Fruit fly (Drosophila melanogaster): ENCODE measurements around the gene Reps.

Gene Reps

DNA sequence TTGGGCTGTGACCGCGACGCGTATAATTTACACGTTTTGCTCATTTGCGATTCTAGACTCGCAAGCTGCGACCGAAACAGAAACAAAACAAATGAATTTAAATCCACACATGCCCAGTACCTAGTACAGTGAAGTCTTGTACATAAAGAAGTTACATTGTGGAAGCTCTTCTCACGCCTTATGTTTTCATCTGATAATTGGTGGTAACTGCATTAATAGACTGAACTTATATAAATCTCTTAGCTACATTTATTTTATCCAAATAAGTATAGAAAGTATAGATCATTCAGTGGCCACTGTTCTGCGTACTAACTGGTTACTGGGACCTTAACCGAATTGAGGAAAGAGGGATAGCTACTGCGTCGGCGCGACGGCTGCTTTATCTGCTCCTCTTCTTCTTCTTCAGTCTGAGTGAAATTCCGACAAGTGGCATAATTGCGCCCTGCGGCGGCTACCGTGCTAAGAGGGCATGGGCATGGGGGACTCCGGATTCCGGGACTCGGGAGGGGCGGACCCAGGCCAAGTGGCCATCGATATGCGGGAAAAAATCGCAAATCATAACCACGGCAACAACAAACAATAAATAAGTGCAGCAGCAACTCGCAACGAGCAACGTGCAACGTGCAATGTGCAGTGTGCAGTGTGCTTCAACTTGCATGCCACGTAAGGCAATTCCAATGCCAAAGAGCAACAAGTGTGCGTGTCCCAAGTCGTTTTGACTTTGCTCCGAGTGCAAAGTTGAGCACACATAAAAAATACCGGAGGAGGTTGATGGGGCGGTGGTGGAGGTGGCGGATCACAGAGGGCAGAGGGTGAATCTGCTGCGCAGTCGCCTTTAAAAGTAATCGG is 54.6 kb downstream of the Reps start (continued):
- TF ChIP-seq CG12942 (GFP tag; optimal IDR thresholded peaks at IDR 0.05) (no peak), gce (GFP tag; IDR thresholded peaks at IDR 0.05) (no peak), CG9932 (GFP tag; IDR thresholded peaks at IDR 0.05) (peak; percentile 44; the same call in 1 of the 2 replicates), HLH4C (GFP tag; IDR thresholded peaks at IDR 0.05; ENCODE audit: partially characterized antibody) (no peak), CG14860 (GFP tag; IDR thresholded peaks at IDR 0.05; ENCODE audit: partially characterized antibody) (no peak), TFAM (GFP tag; optimal IDR thresholded peaks at IDR 0.05) (no peak), Opbp (GFP tag; IDR thresholded peaks at IDR 0.05; ENCODE audit: partially characterized antibody) (no peak), CG43689 (GFP tag; IDR thresholded peaks at IDR 0.05) (no peak), sd (tag; optimal IDR thresholded peaks at IDR 0.05) (peak; percentile 1), CG6654 (GFP tag; optimal IDR thresholded peaks at IDR 0.05) (no peak), Meics (GFP tag; optimal IDR thresholded peaks at IDR 0.05) (no peak), grau (tag; optimal IDR thresholded peaks at IDR 0.05) (peak; percentile 41), Med (GFP tag) (peak; percentile 56), dm (GFP tag; optimal IDR thresholded peaks at IDR 0.05) (no peak), CG8089 (GFP tag; optimal IDR thresholded peaks at IDR 0.05) (no peak), MBD-R2 (GFP tag; IDR thresholded peaks at IDR 0.05) (no peak)

Data from whole organism, embryonic.